Worm (Caenorhabditis elegans) whole organism, midembryonic: Measurements from ENCODE around the gene F52D2.12.

Experiments
- T22C8.4 ChIP-seq: fragments of 200-800 bp; sonication (Bioruptor generic); IDR thresholded peaks from 2 replicates; pipeline ENCODE4 v1.3.6; 2022; ENCODE audit warnings: missing genetic modification characterization, missing compliant biosample characterization
- cog-1 ChIP-seq: sonication (generic microtip); optimal IDR thresholded peaks from 2 replicates; lab custom pipeline; 2016; ENCODE audit warnings: missing genetic modification characterization, missing compliant biosample characterization
- flt-1 ChIP-seq: fragments of 200-800 bp; sonication (Bioruptor generic); IDR thresholded peaks from 2 replicates; pipeline ENCODE4 v1.3.6; 2022; ENCODE audit warnings: missing genetic modification characterization, missing compliant biosample characterization
- klf-2 ChIP-seq: fragments of 200-800 bp; sonication (Bioruptor generic); conservative IDR thresholded peaks from 2 replicates; pipeline ENCODE4 v1.3.6; 2022; ENCODE audit warnings: missing genetic modification reagents, missing genetic modification characterization, missing compliant biosample characterization
- med-1 ChIP-seq: sonication (generic microtip); optimal IDR thresholded peaks from 2 replicates; lab custom pipeline; 2017; ENCODE audit warnings: missing genetic modification characterization, mild to moderate bottlenecking, missing compliant biosample characterization, antibody characterized with exemption, missing genetic modification reagents; ENCODE audit not compliant: insufficient read depth
- ref-1 ChIP-seq: fragments of 200-800 bp; sonication (Bioruptor generic); conservative IDR thresholded peaks from 2 replicates; pipeline ENCODE4 v1.3.6; 2022; ENCODE audit warnings: missing genetic modification reagents, missing genetic modification characterization, missing compliant biosample characterization
- tab-1 ChIP-seq: fragments of 200-800 bp; sonication (Bioruptor generic); IDR thresholded peaks from 2 replicates; pipeline ENCODE4 v1.3.6; 2022; ENCODE audit warnings: missing genetic modification characterization, missing compliant biosample characterization
- ztf-23 ChIP-seq: fragments of 200-800 bp; sonication (Bioruptor generic); IDR thresholded peaks from 2 replicates; pipeline ENCODE4 v1.3.6; 2022; ENCODE audit warnings: missing genetic modification reagents, missing genetic modification characterization, missing compliant biosample characterization
- ztf-29 ChIP-seq: fragments of 200-800 bp; sonication (Bioruptor generic); IDR thresholded peaks from 2 replicates; pipeline ENCODE4 v1.3.6; 2022; ENCODE audit warnings: missing genetic modification reagents, missing genetic modification characterization, missing compliant biosample characterization

DNA sequence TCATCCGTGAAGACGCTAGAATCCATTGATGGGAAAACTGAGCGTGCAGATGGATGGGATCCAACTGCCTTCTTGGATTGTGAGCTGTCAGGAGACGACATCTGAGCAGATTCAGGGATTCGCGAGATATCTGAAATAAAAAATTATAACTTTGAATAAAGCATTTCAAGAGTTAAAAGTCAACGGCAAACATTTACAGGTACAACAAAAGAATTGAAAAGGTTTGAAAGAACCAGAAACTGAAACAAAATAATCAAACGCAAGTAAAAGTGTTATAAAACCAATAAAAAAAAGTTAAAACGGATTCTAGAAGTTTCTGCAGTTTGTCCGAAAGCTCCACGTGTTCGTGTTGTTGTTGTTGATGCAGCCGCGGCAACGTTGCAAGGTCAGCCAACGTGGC lies 37.9 kb upstream of the F52D2.12 start, which contains the start of gene Y59E1A.4:
- TF ChIP-seq tab-1 (GFP tag; lab: Robert Waterston, UW) (no peak), ztf-29 (GFP tag; lab: Robert Waterston, UW) (no peak), klf-2 (GFP tag; lab: Robert Waterston, UW) (no peak), ztf-23 (GFP tag; lab: Robert Waterston, UW) (no peak), flt-1 (GFP tag; lab: Robert Waterston, UW) (no peak), T22C8.4 (GFP tag; lab: Robert Waterston, UW) (no peak), cog-1 (tag; lab: Kevin White, UChicago) (no peak), med-1 (GFP tag; lab: Kevin White, UChicago) (no peak), ref-1 (no peak)
